Worm (Caenorhabditis elegans): ENCODE data around the gene srj-19.
"Not testable (repeated sequence)": the region's sequence is repeated elsewhere in the genome, so short reads cannot be mapped to it uniquely, and the experiment has no call there.

Gene srj-19

ce11 chrV:2570643-2571042, at the start of gene srj-19:
srj-19 (minus strand) TSS chrV:2570743.
- no peak for TF ChIP-seq klf-2 (GFP tag; conservative IDR thresholded peaks at IDR 0.05)
- no peak for TF ChIP-seq med-1 (GFP tag; optimal IDR thresholded peaks at IDR 0.05; ENCODE audit: insufficient read depth)
- no peak for TF ChIP-seq ztf-23 (GFP tag; IDR thresholded peaks at IDR 0.05)
- TF ChIP-seq T22C8.4 (GFP tag; IDR thresholded peaks at IDR 0.05), result no peak
- no peak for TF ChIP-seq ref-1 (GFP tag; conservative IDR thresholded peaks at IDR 0.05)

- TF ChIP-seq flt-1 (GFP tag; IDR thresholded peaks at IDR 0.05), result no peak
- TF ChIP-seq tab-1 (GFP tag; IDR thresholded peaks at IDR 0.05), result no peak
- TF ChIP-seq ztf-29 (GFP tag; IDR thresholded peaks at IDR 0.05), result no peak
- no peak for TF ChIP-seq T22C8.4 (GFP tag; IDR thresholded peaks at IDR 0.05)
- TF ChIP-seq cog-1 (tag; optimal IDR thresholded peaks at IDR 0.05), result no peak
- no peak for TF ChIP-seq med-1 (GFP tag; optimal IDR thresholded peaks at IDR 0.05; ENCODE audit: insufficient read depth)
- TF ChIP-seq ref-1 (GFP tag; conservative IDR thresholded peaks at IDR 0.05), result no peak
- no peak for TF ChIP-seq klf-2 (GFP tag; conservative IDR thresholded peaks at IDR 0.05)
- TF ChIP-seq ztf-23 (GFP tag; IDR thresholded peaks at IDR 0.05), result no peak
Measured at ce11 chrV:2617499-2617898, 47.0 kb upstream of the srj-19 start.

ce11 chrV:2614986-2615687, 44.6 kb upstream of the srj-19 start, which contains the start of gene F53E10.1:
F53E10.1 (plus strand) TSS chrV:2615310.
- TF ChIP-seq ref-1 (GFP tag; conservative IDR thresholded peaks at IDR 0.05) (no peak), T22C8.4 (GFP tag; IDR thresholded peaks at IDR 0.05) (no peak), ztf-23 (GFP tag; IDR thresholded peaks at IDR 0.05) (no peak), tab-1 (GFP tag; IDR thresholded peaks at IDR 0.05) (no peak), cog-1 (tag; optimal IDR thresholded peaks at IDR 0.05) (no peak)

ce11 chrV:2608352-2608751, 37.8 kb upstream of the srj-19 start, which contains the start of gene acr-17:
acr-17 (plus strand) TSS chrV:2608652.
- TF ChIP-seq ref-1 (GFP tag; conservative IDR thresholded peaks at IDR 0.05), result no peak

ce11 chrV:2603056-2603455, 32.5 kb upstream of the srj-19 start, which contains the start of gene F53E10.6:
F53E10.6 (minus strand) TSS chrV:2603063.
- TF ChIP-seq cog-1 (tag; optimal IDR thresholded peaks at IDR 0.05) (peak; percentile 4), ref-1 (GFP tag; conservative IDR thresholded peaks at IDR 0.05) (no peak), ztf-23 (GFP tag; IDR thresholded peaks at IDR 0.05) (no peak)

- TF ChIP-seq ref-1 (GFP tag; conservative IDR thresholded peaks at IDR 0.05) (no peak), T22C8.4 (GFP tag; IDR thresholded peaks at IDR 0.05) (no peak), ztf-23 (GFP tag; IDR thresholded peaks at IDR 0.05) (no peak), med-1 (GFP tag; optimal IDR thresholded peaks at IDR 0.05; ENCODE audit: insufficient read depth) (no peak), tab-1 (GFP tag; IDR thresholded peaks at IDR 0.05) (no peak), flt-1 (GFP tag; IDR thresholded peaks at IDR 0.05) (no peak), ztf-29 (GFP tag; IDR thresholded peaks at IDR 0.05) (no peak), cog-1 (tag; optimal IDR thresholded peaks at IDR 0.05) (no peak), klf-2 (GFP tag; conservative IDR thresholded peaks at IDR 0.05) (no peak)
Measured at ce11 chrV:2601817-2602216, 31.3 kb upstream of the srj-19 start.

- TF ChIP-seq klf-2 (GFP tag; conservative IDR thresholded peaks at IDR 0.05) (0 out of 2 replicates have a peak, but pooled peaks have one; percentile 14), tab-1 (GFP tag; IDR thresholded peaks at IDR 0.05) (no peak), ztf-23 (GFP tag; IDR thresholded peaks at IDR 0.05) (no peak), ref-1 (GFP tag; conservative IDR thresholded peaks at IDR 0.05) (no peak), ztf-29 (GFP tag; IDR thresholded peaks at IDR 0.05) (no peak), T22C8.4 (GFP tag; IDR thresholded peaks at IDR 0.05) (no peak), cog-1 (tag; optimal IDR thresholded peaks at IDR 0.05) (peak; percentile 11), flt-1 (GFP tag; IDR thresholded peaks at IDR 0.05) (no peak), med-1 (GFP tag; optimal IDR thresholded peaks at IDR 0.05; ENCODE audit: insufficient read depth) (no peak)
Measured at ce11 chrV:2600543-2600942, 30.0 kb upstream of the srj-19 start.

- TF ChIP-seq flt-1 (GFP tag; IDR thresholded peaks at IDR 0.05); ztf-23 (GFP tag; IDR thresholded peaks at IDR 0.05); ref-1 (GFP tag; conservative IDR thresholded peaks at IDR 0.05): not testable (repeated sequence)
Measured at ce11 chrV:2598830-2599229, 28.3 kb upstream of the srj-19 start, which contains the start of gene F53E10.5. F53E10.5 (minus strand) TSS chrV:2598930.

- TF ChIP-seq klf-2 (GFP tag; conservative IDR thresholded peaks at IDR 0.05), result no peak
- no peak for TF ChIP-seq tab-1 (GFP tag; IDR thresholded peaks at IDR 0.05)
- no peak for TF ChIP-seq ztf-29 (GFP tag; IDR thresholded peaks at IDR 0.05)
- no peak for TF ChIP-seq T22C8.4 (GFP tag; IDR thresholded peaks at IDR 0.05)
- TF ChIP-seq med-1 (GFP tag; optimal IDR thresholded peaks at IDR 0.05; ENCODE audit: insufficient read depth), result no peak
- TF ChIP-seq cog-1 (tag; optimal IDR thresholded peaks at IDR 0.05), result no peak
- TF ChIP-seq flt-1 (GFP tag; IDR thresholded peaks at IDR 0.05), result no peak
- TF ChIP-seq ztf-23 (GFP tag; IDR thresholded peaks at IDR 0.05), result no peak
- no peak for TF ChIP-seq ref-1 (GFP tag; conservative IDR thresholded peaks at IDR 0.05)
Measured at ce11 chrV:2595720-2596119, 25.2 kb upstream of the srj-19 start.

ce11 chrV:2592173-2592676, 21.7 kb upstream of the srj-19 start, which contains the start of gene irg-3:
irg-3 (plus strand) TSS chrV:2592591.
- no peak for TF ChIP-seq cog-1 (tag; optimal IDR thresholded peaks at IDR 0.05)
- TF ChIP-seq med-1 (GFP tag; optimal IDR thresholded peaks at IDR 0.05; ENCODE audit: insufficient read depth), result no peak
- TF ChIP-seq ztf-23 (GFP tag; IDR thresholded peaks at IDR 0.05), result no peak
- no peak for TF ChIP-seq tab-1 (GFP tag; IDR thresholded peaks at IDR 0.05)
- TF ChIP-seq klf-2 (GFP tag; conservative IDR thresholded peaks at IDR 0.05), result no peak
- no peak for TF ChIP-seq ztf-29 (GFP tag; IDR thresholded peaks at IDR 0.05)
- no peak for TF ChIP-seq flt-1 (GFP tag; IDR thresholded peaks at IDR 0.05)
- TF ChIP-seq ref-1 (GFP tag; conservative IDR thresholded peaks at IDR 0.05), result no peak
- no peak for TF ChIP-seq T22C8.4 (GFP tag; IDR thresholded peaks at IDR 0.05)
